Fruit fly (Drosophila melanogaster) whole organism, embryonic: ENCODE results near the gene CG2120.

Experiments used
- BEAF-32 ChIP-seq: fragments of 200-800 bp; sonication (Bioruptor generic); optimal IDR thresholded peaks from 3 replicates; lab custom pipeline; 2017; ENCODE audit warnings: missing biosample characterization, missing genetic modification characterization, mild to moderate bottlenecking, moderate library complexity, missing genetic modification reagents
- CG11247 ChIP-seq: fragments of 200-800 bp; sonication (Bioruptor generic); IDR thresholded peaks from 2 replicates; pipeline ENCODE4 v1.3.6; 2022; ENCODE audit warnings: missing biosample characterization, missing genetic modification characterization
- CG12104 ChIP-seq: fragments of 200-800 bp; sonication (Bioruptor generic); optimal IDR thresholded peaks from 3 replicates; lab custom pipeline; 2016; ENCODE audit warnings: missing biosample characterization, missing genetic modification characterization
- CG12391 ChIP-seq: fragments of 200-800 bp; sonication (Bioruptor generic); optimal IDR thresholded peaks from 3 replicates; lab custom pipeline; 2018; ENCODE audit warnings: missing biosample characterization, mild to moderate bottlenecking, missing genetic modification characterization, moderate library complexity
- CG12942 ChIP-seq: fragments of 200-800 bp; sonication (Bioruptor generic); optimal IDR thresholded peaks from 3 replicates; lab custom pipeline; 2016; ENCODE audit warnings: missing biosample characterization, missing genetic modification characterization
- CG13894 ChIP-seq: fragments of 200-800 bp; sonication (Bioruptor generic); optimal IDR thresholded peaks from 3 replicates; lab custom pipeline; 2018; ENCODE audit warnings: missing biosample characterization, mild to moderate bottlenecking, missing genetic modification characterization, moderate library complexity
- CG16863 ChIP-seq: fragments of 200-800 bp; sonication (Bioruptor generic); optimal IDR thresholded peaks from 3 replicates; lab custom pipeline; 2016; ENCODE audit warnings: missing biosample characterization, missing genetic modification characterization
- CG2202 ChIP-seq: fragments of 200-800 bp; sonication (Bioruptor generic); optimal IDR thresholded peaks from 2 replicates; lab custom pipeline; 2018; ENCODE audit warnings: missing biosample characterization, mild to moderate bottlenecking, missing genetic modification characterization
- CG2678 ChIP-seq: fragments of 200-800 bp; sonication (Bioruptor generic); optimal IDR thresholded peaks from 3 replicates; lab custom pipeline; 2019; ENCODE audit warnings: missing biosample characterization, mild to moderate bottlenecking, missing genetic modification characterization, moderate library complexity
- CG30403 ChIP-seq: fragments of 200-800 bp; sonication (Bioruptor generic); optimal IDR thresholded peaks from 3 replicates; lab custom pipeline; 2016; ENCODE audit warnings: missing biosample characterization, missing genetic modification characterization
- CG31441 ChIP-seq: fragments of 200-800 bp; sonication (Bioruptor generic); IDR thresholded peaks from 2 replicates; pipeline ENCODE4 v1.3.6; 2022; ENCODE audit warnings: missing biosample characterization, missing genetic modification characterization
- CG34376 ChIP-seq: fragments of 200-800 bp; sonication (Bioruptor generic); optimal IDR thresholded peaks from 2 replicates; lab custom pipeline; 2018; ENCODE audit warnings: missing biosample characterization, mild to moderate bottlenecking, missing genetic modification characterization
- CG8281 ChIP-seq: fragments of 200-800 bp; sonication (Bioruptor generic); optimal IDR thresholded peaks from 2 replicates; lab custom pipeline; 2018; ENCODE audit warnings: missing biosample characterization, mild to moderate bottlenecking, missing genetic modification characterization, moderate library complexity
- CG9215 ChIP-seq: fragments of 200-800 bp; sonication (Bioruptor generic); IDR thresholded peaks from 2 replicates; pipeline ENCODE4 v1.3.6; 2022; ENCODE audit warnings: missing biosample characterization, missing genetic modification characterization
- D19B ChIP-seq: fragments of 200-800 bp; sonication (Bioruptor generic); optimal IDR thresholded peaks from 2 replicates; lab custom pipeline; 2017; ENCODE audit warnings: missing biosample characterization, mild to moderate bottlenecking, missing genetic modification characterization
- Drgx ChIP-seq: fragments of 200-800 bp; sonication (Bioruptor generic); IDR thresholded peaks from 2 replicates; pipeline ENCODE4 v1.3.6; 2022; ENCODE audit warnings: missing biosample characterization, missing genetic modification characterization
- H15 ChIP-seq: fragments of 200-800 bp; sonication (Bioruptor generic); IDR thresholded peaks from 3 replicates; pipeline ENCODE4 v1.3.6; 2022; ENCODE audit warnings: missing biosample characterization, missing genetic modification characterization
- Med ChIP-seq: fragments of 200-800 bp; sonication (Bioruptor generic); peaks from one replicate; lab custom pipeline; 2016; ENCODE audit warnings: missing biosample characterization, missing genetic modification characterization, mild to moderate bottlenecking, inconsistent platforms, moderate library complexity
- Spps ChIP-seq: fragments of 200-800 bp; sonication (Bioruptor generic); optimal IDR thresholded peaks from 2 replicates; lab custom pipeline; 2018; ENCODE audit warnings: missing biosample characterization, mild to moderate bottlenecking, missing genetic modification characterization
- Usf ChIP-seq: fragments of 200-800 bp; sonication (Bioruptor generic); optimal IDR thresholded peaks from 2 replicates; lab custom pipeline; 2017; ENCODE audit warnings: missing genotype, missing biosample characterization, missing genetic modification characterization
- amos ChIP-seq: fragments of 200-800 bp; sonication (Bioruptor generic); IDR thresholded peaks from 2 replicates; pipeline ENCODE4 v1.3.6; 2022; ENCODE audit warnings: missing biosample characterization, missing genetic modification characterization; ENCODE audit not compliant: partially characterized antibody
- bowl ChIP-seq: fragments of 200-800 bp; sonication (Bioruptor generic); IDR thresholded peaks from 2 replicates; pipeline ENCODE4 v1.3.6; 2022; ENCODE audit warnings: missing biosample characterization, missing genetic modification characterization
- bsh ChIP-seq, 2 experiments: fragments of 200-800 bp; sonication (Bioruptor generic); optimal IDR thresholded peaks; 2 replicates each; lab custom pipeline; 2017 to 2018; ENCODE audit warnings: mild to moderate bottlenecking in 2 of 2, missing biosample characterization in 2 of 2, missing genetic modification characterization in 2 of 2, moderate library complexity in 1 of 2
- dpn ChIP-seq, 2 experiments: fragments of 200-800 bp; sonication (Bioruptor generic); optimal IDR thresholded peaks; 3 replicates each; lab custom pipeline; 2016; ENCODE audit warnings: missing biosample characterization in 2 of 2, missing genetic modification characterization in 2 of 2
- gce ChIP-seq: fragments of 200-800 bp; sonication (Bioruptor generic); IDR thresholded peaks from 3 replicates; pipeline ENCODE4 v1.3.6; 2022; ENCODE audit warnings: missing biosample characterization, missing genetic modification characterization
- nom ChIP-seq: fragments of 200-800 bp; sonication (Bioruptor generic); optimal IDR thresholded peaks from 2 replicates; lab custom pipeline; 2017; ENCODE audit warnings: missing biosample characterization, missing genetic modification characterization, mild to moderate bottlenecking, moderate library complexity, missing genetic modification reagents
- onecut ChIP-seq: fragments of 200-800 bp; sonication (Bioruptor generic); IDR thresholded peaks from 2 replicates; pipeline ENCODE4 v1.3.6; 2022; ENCODE audit warnings: missing biosample characterization, missing genetic modification characterization
- phol ChIP-seq: fragments of 200-800 bp; sonication (Bioruptor generic); optimal IDR thresholded peaks from 3 replicates; lab custom pipeline; 2018; ENCODE audit warnings: missing biosample characterization, mild to moderate bottlenecking, missing genetic modification characterization, moderate library complexity
- schlank ChIP-seq: fragments of 200-800 bp; sonication (Bioruptor generic); optimal IDR thresholded peaks from 2 replicates; lab custom pipeline; 2018; ENCODE audit warnings: missing biosample characterization, mild to moderate bottlenecking, missing genetic modification characterization
- slp2 ChIP-seq: fragments of 200-800 bp; sonication (Bioruptor generic); optimal IDR thresholded peaks from 2 replicates; lab custom pipeline; 2016; ENCODE audit warnings: missing biosample characterization, missing genetic modification characterization
- sr ChIP-seq: fragments of 200-800 bp; sonication (Bioruptor generic); IDR thresholded peaks from 3 replicates; pipeline ENCODE4 v1.3.6; 2022; ENCODE audit warnings: missing biosample characterization, missing genetic modification characterization
- ssp ChIP-seq: fragments of 200-800 bp; sonication (Bioruptor generic); IDR thresholded peaks from 2 replicates; pipeline ENCODE4 v1.3.6; 2022; ENCODE audit warnings: missing biosample characterization, missing genetic modification characterization
- stwl ChIP-seq: fragments of 200-800 bp; sonication (Bioruptor generic); optimal IDR thresholded peaks from 3 replicates; lab custom pipeline; 2018; ENCODE audit warnings: missing biosample characterization, mild to moderate bottlenecking, missing genetic modification characterization, moderate library complexity
- zen ChIP-seq: fragments of 200-800 bp; sonication (Bioruptor generic); optimal IDR thresholded peaks from 3 replicates; lab custom pipeline; 2018; ENCODE audit warnings: missing biosample characterization, mild to moderate bottlenecking, missing genetic modification characterization, moderate library complexity

CG2120 gene

DNA sequence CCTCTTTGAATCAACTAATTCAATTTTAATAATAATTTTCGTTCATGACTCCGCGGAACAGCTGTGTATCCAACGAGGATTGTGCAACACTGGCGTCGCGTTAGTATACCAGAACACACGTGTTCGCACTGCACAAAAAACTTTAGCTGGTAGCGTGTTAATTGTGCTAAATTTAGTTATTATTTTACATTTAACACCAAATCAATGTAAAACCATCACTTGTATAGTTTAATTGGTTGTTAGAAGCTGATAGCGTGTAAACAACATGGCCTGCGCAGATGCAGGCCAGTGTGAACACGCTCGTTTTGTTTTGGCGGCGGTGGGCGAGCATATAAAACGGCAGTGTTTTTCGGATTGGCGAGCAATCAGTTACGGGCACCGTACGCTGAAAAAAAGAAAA lies 21.7 kb downstream of the CG2120 start, which contains the start of the genes Traf6 and GIIIspla2 (continued):
- TF ChIP-seq CG31441 (GFP tag; lab: Robert Waterston, UW): no peak; the same call in 1 of the 2 replicates
- 0 out of 3 replicates have a peak, but pooled peaks have one; percentile 14 for TF ChIP-seq gce (GFP tag; lab: Robert Waterston, UW)
- peak; percentile 83 for TF ChIP-seq CG12391 (tag; lab: Kevin White, UChicago)
- TF ChIP-seq phol (tag; lab: Kevin White, UChicago): peak; percentile 85
- TF ChIP-seq schlank: peak; percentile 56
- peak; percentile 43 for TF ChIP-seq BEAF-32 (GFP tag; lab: Kevin White, UChicago)
- TF ChIP-seq, all 482 proteins: peak for 344

DNA sequence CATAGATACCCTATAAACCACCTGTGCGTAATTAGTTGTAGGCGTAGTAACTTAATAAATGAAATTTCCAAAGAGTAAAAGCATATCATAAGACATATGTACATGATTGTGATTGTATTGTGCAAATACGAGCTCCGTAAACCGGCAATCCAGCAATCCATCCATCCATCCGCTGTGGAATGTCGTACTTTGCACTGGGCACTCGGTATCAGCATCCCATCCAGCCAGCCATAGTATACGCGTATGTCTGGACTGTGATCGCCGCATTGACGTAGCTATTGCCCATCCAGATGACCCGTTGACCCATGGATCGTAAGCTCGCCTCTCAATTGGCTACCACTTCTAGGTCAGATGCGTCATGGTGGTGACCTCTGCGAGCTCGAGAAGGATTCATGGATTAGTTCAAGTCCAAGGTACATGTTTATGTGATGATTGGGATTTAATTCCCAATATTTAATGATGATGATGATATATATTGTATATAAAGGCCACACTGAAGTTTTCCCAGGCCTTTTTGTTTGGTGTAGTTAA lies 23.4 kb downstream of the CG2120 start:
- TF ChIP-seq CG34376 (GFP tag; lab: Kevin White, UChicago) (peak; percentile 28), CG9215 (GFP tag; lab: Robert Waterston, UW) (no peak), CG8281 (tag; lab: Kevin White, UChicago) (peak; percentile 60), Med (peak; percentile 42), nom (GFP tag; lab: Kevin White, UChicago) (peak; percentile 96), Spps (tag; lab: Kevin White, UChicago) (no peak), bowl (GFP tag; lab: Robert Waterston, UW) (no peak), zen (tag; lab: Kevin White, UChicago) (no peak), D19B (GFP tag; lab: Kevin White, UChicago) (peak; percentile 18), CG11247 (GFP tag; lab: Robert Waterston, UW) (no peak), slp2 (no peak), sr (GFP tag; lab: Robert Waterston, UW) (no peak), H15 (GFP tag; lab: Robert Waterston, UW) (no peak), bsh (GFP tag; optimal IDR thresholded peaks at IDR 0.05; lab: Kevin White, UChicago) (peak in 1 of 2 experiments; percentile 56), onecut (GFP tag; lab: Robert Waterston, UW) (no peak)

dm6 chrX:8159754-8160153 lies 24.1 kb downstream of the CG2120 start, which contains the start of gene CG15337:
Gene CG15337, plus strand, starts transcription at chrX:8160054.
- TF ChIP-seq amos (GFP tag; lab: Robert Waterston, UW): no peak
- no peak for TF ChIP-seq CG16863 (GFP tag; lab: Kevin White, UChicago)
- no peak for TF ChIP-seq CG12942
- TF ChIP-seq CG2202 (tag; lab: Kevin White, UChicago): no peak
- no peak for TF ChIP-seq Usf (GFP tag; lab: Kevin White, UChicago)
- TF ChIP-seq CG13894: no peak
- no peak for TF ChIP-seq CG30403 (GFP tag; lab: Kevin White, UChicago)
- no peak for TF ChIP-seq ssp
- no peak for TF ChIP-seq dpn (GFP tag; optimal IDR thresholded peaks at IDR 0.05; lab: Kevin White, UChicago)
- TF ChIP-seq, all 482 proteins: peak for 0

- TF ChIP-seq stwl (tag; lab: Kevin White, UChicago) (peak; percentile 34), CG2678 (tag; lab: Kevin White, UChicago) (no peak)
These were observed 27.1 kb downstream of the CG2120 start, which contains the start of gene CG10761 for dm6 chrX:8162692-8163091. Gene CG10761, minus strand, starts transcription at chrX:8162792.

dm6 chrX:8163452-8163851 lies 27.8 kb downstream of the CG2120 start:
- TF ChIP-seq CG12104 (no peak), Drgx (GFP tag; lab: Robert Waterston, UW) (peak; percentile 52; the same call in 1 of the 2 replicates)
- TF ChIP-seq, all 482 proteins: peak for 1
